Fruit fly (Drosophila melanogaster) whole organism, adult: ENCODE measurements around the gene kuk.

Experiments used
- CG11617 ChIP-seq: fragments of 200-800 bp; sonication (Bioruptor generic); optimal IDR thresholded peaks from 2 replicates; lab custom pipeline; 2017; ENCODE audit warnings: mild to moderate bottlenecking, missing biosample characterization, missing genetic modification reagents, missing genetic modification characterization
- CG12768 ChIP-seq: fragments of 200-800 bp; sonication (Bioruptor generic); optimal IDR thresholded peaks from 2 replicates; lab custom pipeline; 2017; ENCODE audit warnings: missing biosample characterization, missing genetic modification characterization, mild to moderate bottlenecking, moderate library complexity, missing genetic modification reagents
- CG33017 ChIP-seq: fragments of 200-800 bp; sonication (Bioruptor generic); optimal IDR thresholded peaks from 2 replicates; lab custom pipeline; 2018; ENCODE audit warnings: missing biosample characterization, mild to moderate bottlenecking, missing genetic modification characterization, moderate library complexity
- Crg-1 ChIP-seq: fragments of 200-800 bp; sonication (Bioruptor generic); optimal IDR thresholded peaks from 2 replicates; lab custom pipeline; 2016; ENCODE audit warnings: missing biosample characterization, missing genetic modification characterization
- cnc ChIP-seq, 2 experiments: fragments of >200 bp; optimal IDR thresholded peaks; 2 replicates each; lab custom pipeline; 2017
- toe ChIP-seq: fragments of 200-800 bp; sonication (Bioruptor generic); optimal IDR thresholded peaks from 2 replicates; lab custom pipeline; 2016; ENCODE audit warnings: missing biosample characterization, missing genetic modification characterization

kuk gene

DNA sequence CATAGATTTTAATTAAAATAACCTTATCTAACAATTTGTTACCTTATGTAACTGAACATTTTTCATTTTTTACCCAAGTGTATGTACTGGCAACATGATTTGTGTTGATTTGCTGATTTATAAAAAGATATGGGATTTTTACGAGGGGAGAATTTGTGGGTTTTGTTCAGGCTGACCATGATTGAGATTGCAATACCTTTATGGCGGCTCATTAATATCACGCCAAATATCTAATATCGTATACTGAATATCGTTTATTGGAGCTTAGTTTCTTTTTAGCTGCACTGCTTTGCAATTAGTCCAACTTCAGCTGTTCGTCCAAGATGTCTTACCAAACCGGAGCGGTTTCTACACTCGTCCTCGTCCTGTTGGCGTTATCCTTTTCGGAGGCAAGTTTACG, 53.9 kb downstream of the kuk start, which contains the start of gene CG31267:
TSS of gene CG31267 (plus strand) at position 301 of the 400 bp plus-strand sequence.
- TF ChIP-seq toe = no peak
- no peak for TF ChIP-seq cnc (optimal IDR thresholded peaks at IDR 0.05; lab: Kevin White, UChicago)
- no peak for TF ChIP-seq Crg-1 (GFP tag; lab: Kevin White, UChicago)
- no peak for TF ChIP-seq CG12768
- no peak for TF ChIP-seq CG11617 (GFP tag; lab: Kevin White, UChicago)
- no peak for TF ChIP-seq CG33017 (tag; lab: Kevin White, UChicago)
